Fruit fly (Drosophila melanogaster): ENCODE measurements around the gene Irbp18.

DNA sequence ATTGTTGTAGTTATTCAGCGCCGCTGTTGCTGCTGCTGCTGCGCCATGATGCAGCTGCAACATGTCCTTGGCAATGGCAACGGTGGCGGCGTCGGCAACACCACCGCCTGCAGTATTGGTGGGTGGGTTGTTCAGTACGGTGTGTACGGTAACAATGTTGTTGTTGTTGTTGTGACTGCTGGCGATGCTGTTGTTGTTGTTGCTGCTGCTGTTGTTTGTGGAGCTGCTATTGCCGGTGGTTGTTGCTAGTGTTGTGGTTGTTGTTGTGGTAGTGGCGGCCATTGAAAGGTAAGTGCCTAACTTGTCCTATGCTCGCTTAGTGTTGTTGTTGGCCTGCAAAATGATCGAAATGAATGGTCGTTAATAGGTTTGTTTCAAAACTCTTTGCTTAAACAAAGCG, 19.7 kb upstream of the Irbp18 start:
- TF ChIP-seq h (optimal IDR thresholded peaks at IDR 0.05) (no peak), Myc (optimal IDR thresholded peaks at IDR 0.05) (no peak)
